Worm (Caenorhabditis elegans) whole organism, late embryonic: ENCODE results near the gene rpl-36.

Experiments used
- C38D4.7 ChIP-seq: fragments of 200-800 bp; sonication (Bioruptor generic); optimal IDR thresholded peaks from 2 replicates; lab custom pipeline; 2018; ENCODE audit warnings: mild to moderate bottlenecking, missing genetic modification characterization, moderate library complexity, missing compliant biosample characterization
- K02D7.2 ChIP-seq: sonication (generic microtip); optimal IDR thresholded peaks from 2 replicates; lab custom pipeline; 2017; ENCODE audit warnings: mild to moderate bottlenecking, missing genetic modification characterization, missing compliant biosample characterization
- K09A11.1 ChIP-seq: sonication (generic microtip); optimal IDR thresholded peaks from 2 replicates; lab custom pipeline; 2017; ENCODE audit warnings: antibody characterized with exemption, mild to moderate bottlenecking, missing genetic modification characterization, missing compliant biosample characterization; ENCODE audit not compliant: insufficient read depth
- ama-1 ChIP-seq: fragments of 150-350 bp; optimal IDR thresholded peaks from 2 replicates; lab custom pipeline; 2014
- ceh-18 ChIP-seq: sonication (generic microtip); optimal IDR thresholded peaks from 2 replicates; lab custom pipeline; 2016; ENCODE audit warnings: missing genetic modification characterization, missing compliant biosample characterization
- ceh-22 ChIP-seq: sonication (generic microtip); optimal IDR thresholded peaks from 2 replicates; lab custom pipeline; 2017; ENCODE audit warnings: missing biosample characterization, missing genetic modification characterization
- ceh-24 ChIP-seq: sonication (generic microtip); optimal IDR thresholded peaks from 2 replicates; lab custom pipeline; 2016; ENCODE audit warnings: mild to moderate bottlenecking, missing genetic modification characterization, missing compliant biosample characterization
- ceh-30 ChIP-seq: fragments of 150-350 bp; optimal IDR thresholded peaks from 2 replicates; lab custom pipeline; 2014; ENCODE audit warnings: missing biosample characterization, missing genetic modification characterization
- ceh-31 ChIP-seq: sonication (generic microtip); optimal IDR thresholded peaks from 2 replicates; lab custom pipeline; 2016; ENCODE audit warnings: missing genetic modification characterization, missing compliant biosample characterization
- ceh-34 ChIP-seq: sonication (generic microtip); optimal IDR thresholded peaks from 2 replicates; lab custom pipeline; 2016; ENCODE audit warnings: mild to moderate bottlenecking, missing genetic modification characterization, missing compliant biosample characterization
- ceh-45 ChIP-seq: fragments of 200-800 bp; sonication (Bioruptor generic); IDR thresholded peaks from 2 replicates; pipeline ENCODE4 v1.3.6; 2022; ENCODE audit warnings: missing genetic modification reagents, missing genetic modification characterization, missing compliant biosample characterization
- ceh-48 ChIP-seq: sonication (generic microtip); optimal IDR thresholded peaks from 2 replicates; lab custom pipeline; 2016; ENCODE audit warnings: missing genetic modification characterization, inconsistent platforms, missing compliant biosample characterization
- elt-2 ChIP-seq: sonication (generic microtip); optimal IDR thresholded peaks from 2 replicates; lab custom pipeline; 2016; ENCODE audit warnings: missing genetic modification reagents, missing genetic modification characterization, missing compliant biosample characterization
- elt-4 ChIP-seq: sonication (generic microtip); optimal IDR thresholded peaks from 2 replicates; lab custom pipeline; 2016; ENCODE audit warnings: missing genetic modification characterization, missing compliant biosample characterization
- fkh-10 ChIP-seq: fragments of 150-350 bp; optimal IDR thresholded peaks from 2 replicates; lab custom pipeline; 2014; ENCODE audit warnings: missing biosample characterization, missing genetic modification reagents, missing genetic modification characterization
- fkh-6 ChIP-seq: sonication (generic microtip); optimal IDR thresholded peaks from 2 replicates; lab custom pipeline; 2016; ENCODE audit warnings: missing genetic modification characterization, missing compliant biosample characterization
- gmeb-2 ChIP-seq: sonication (generic microtip); optimal IDR thresholded peaks from 2 replicates; lab custom pipeline; 2016; ENCODE audit warnings: missing genetic modification characterization, inconsistent platforms, missing compliant biosample characterization
- hlh-13 ChIP-seq: fragments of 200-800 bp; sonication (Bioruptor generic); optimal IDR thresholded peaks from 2 replicates; lab custom pipeline; 2018; ENCODE audit warnings: mild to moderate bottlenecking, missing genetic modification characterization, missing compliant biosample characterization
- lin-11 ChIP-seq: fragments of 200-800 bp; sonication (Bioruptor generic); optimal IDR thresholded peaks from 2 replicates; lab custom pipeline; 2018; ENCODE audit warnings: mild to moderate bottlenecking, missing genetic modification characterization, missing compliant biosample characterization
- nfya-1 ChIP-seq: sonication (generic microtip); optimal IDR thresholded peaks from 2 replicates; lab custom pipeline; 2017; ENCODE audit warnings: missing genetic modification characterization, mild to moderate bottlenecking, missing compliant biosample characterization, antibody characterized with exemption, moderate library complexity
- nhr-11 ChIP-seq: fragments of 150-350 bp; optimal IDR thresholded peaks from 2 replicates; lab custom pipeline; 2014; ENCODE audit warnings: missing biosample characterization, missing genetic modification characterization
- odd-2 ChIP-seq: sonication (generic microtip); optimal IDR thresholded peaks from 2 replicates; lab custom pipeline; 2017; ENCODE audit warnings: antibody characterized with exemption, mild to moderate bottlenecking, missing genetic modification characterization, missing compliant biosample characterization
- pag-3 ChIP-seq: sonication (generic microtip); optimal IDR thresholded peaks from 2 replicates; lab custom pipeline; 2016; ENCODE audit warnings: missing compliant biosample characterization, missing genetic modification characterization, borderline replicate concordance
- pat-9 ChIP-seq: fragments of 200-800 bp; sonication (Bioruptor generic); optimal IDR thresholded peaks from 2 replicates; lab custom pipeline; 2018; ENCODE audit warnings: mild to moderate bottlenecking, missing genetic modification characterization, moderate library complexity, missing compliant biosample characterization
- pax-1 ChIP-seq: fragments of 150-350 bp; optimal IDR thresholded peaks from 2 replicates; lab custom pipeline; 2014; ENCODE audit warnings: missing biosample characterization, missing genetic modification characterization
- pha-2 ChIP-seq: sonication (generic microtip); optimal IDR thresholded peaks from 2 replicates; lab custom pipeline; 2017; ENCODE audit warnings: mild to moderate bottlenecking, missing genetic modification characterization, missing compliant biosample characterization
- pha-4 ChIP-seq: fragments of 150-350 bp; optimal IDR thresholded peaks from 2 replicates; lab custom pipeline; 2018; ENCODE audit warnings: missing biosample characterization, missing genetic modification reagents, missing genetic modification characterization
- pqm-1 ChIP-seq: sonication (generic microtip); optimal IDR thresholded peaks from 2 replicates; lab custom pipeline; 2016; ENCODE audit warnings: missing genetic modification characterization, missing compliant biosample characterization
- pros-1 ChIP-seq: fragments of 150-350 bp; optimal IDR thresholded peaks from 2 replicates; lab custom pipeline; 2014; ENCODE audit warnings: missing biosample characterization, missing genetic modification reagents, missing genetic modification characterization
- ref-2 ChIP-seq: sonication (generic microtip); optimal IDR thresholded peaks from 2 replicates; lab custom pipeline; 2016; ENCODE audit warnings: missing genetic modification characterization, missing compliant biosample characterization
- sdc-2 ChIP-seq: sonication (generic microtip); optimal IDR thresholded peaks from 2 replicates; lab custom pipeline; 2016; ENCODE audit warnings: missing genotype, missing genetic modification characterization, missing compliant biosample characterization
- sox-2 ChIP-seq: fragments of 200-800 bp; sonication (Bioruptor generic); IDR thresholded peaks from 2 replicates; pipeline ENCODE4 v1.3.6; 2022; ENCODE audit warnings: missing genetic modification reagents, missing genetic modification characterization, missing compliant biosample characterization
- syd-9 ChIP-seq: sonication (generic microtip); optimal IDR thresholded peaks from 2 replicates; lab custom pipeline; 2016; ENCODE audit warnings: mild to moderate bottlenecking, missing genetic modification characterization, moderate library complexity, missing compliant biosample characterization
- tbx-2 ChIP-seq: sonication (generic microtip); optimal IDR thresholded peaks from 2 replicates; lab custom pipeline; 2016; ENCODE audit warnings: missing genetic modification characterization, missing compliant biosample characterization
- ttx-3 ChIP-seq: sonication (generic microtip); optimal IDR thresholded peaks from 2 replicates; lab custom pipeline; 2016; ENCODE audit warnings: missing genetic modification reagents, missing genetic modification characterization, missing compliant biosample characterization
- unc-42 ChIP-seq: sonication (generic microtip); optimal IDR thresholded peaks from 2 replicates; lab custom pipeline; 2016; ENCODE audit warnings: missing genotype, missing genetic modification characterization, missing compliant biosample characterization
- unc-55 ChIP-seq: sonication (generic microtip); optimal IDR thresholded peaks from 2 replicates; lab custom pipeline; 2017; ENCODE audit warnings: missing biosample characterization, missing genetic modification reagents, missing genetic modification characterization
- unc-86 ChIP-seq: sonication (generic microtip); optimal IDR thresholded peaks from 2 replicates; lab custom pipeline; 2016; ENCODE audit warnings: missing genetic modification characterization, missing compliant biosample characterization
- ztf-16 ChIP-seq: sonication (generic microtip); optimal IDR thresholded peaks from 2 replicates; lab custom pipeline; 2017; ENCODE audit warnings: missing genetic modification characterization, missing compliant biosample characterization

rpl-36 gene

DNA sequence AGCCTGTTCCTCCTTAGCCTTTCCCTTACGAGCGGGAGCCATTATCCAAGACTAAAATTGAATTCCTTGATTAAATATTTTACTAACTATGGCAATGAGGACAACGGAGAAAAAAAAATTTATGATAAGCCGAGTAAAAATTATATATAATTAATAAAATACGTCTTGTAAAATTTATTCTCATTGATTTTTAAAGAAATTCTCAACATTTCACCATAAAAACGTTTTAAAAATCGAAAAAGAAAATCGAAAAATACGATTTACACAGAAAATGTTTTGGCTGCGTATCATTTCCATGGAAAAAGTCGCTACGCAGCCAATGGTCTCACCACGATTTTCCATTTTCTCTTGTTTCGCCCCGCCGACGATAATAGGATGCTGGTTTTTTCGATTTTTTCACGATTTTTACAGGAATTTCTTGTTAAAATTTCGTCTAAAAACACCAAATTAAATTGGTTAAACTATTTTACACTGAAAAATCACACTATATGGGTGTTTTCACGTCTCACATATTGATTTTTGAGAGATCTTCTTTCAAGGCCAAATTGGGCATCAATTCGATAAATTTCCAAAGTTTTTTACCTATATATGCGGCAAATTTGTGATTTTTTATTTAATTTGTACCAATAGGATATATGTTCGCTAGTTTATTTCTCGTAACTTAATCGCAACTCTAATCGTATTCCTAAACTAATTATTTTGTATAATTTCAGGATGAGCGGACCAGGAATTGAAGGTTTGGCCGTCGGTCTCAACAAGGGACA, at the start of gene rpl-36, which contains the start of gene rps-14:
Gene rpl-36 (plus strand): TSS at position 714 of the 764 bp plus-strand sequence.
Gene rps-14 (minus strand): TSS at position 51 of the 764 bp plus-strand sequence.
- TF ChIP-seq syd-9 (no peak), ceh-30 (tag; lab: Kevin White, UChicago) (peak; percentile 14), odd-2 (tag; lab: Kevin White, UChicago) (no peak), ttx-3 (tag; lab: Kevin White, UChicago) (no peak), pha-2 (tag; lab: Kevin White, UChicago) (no peak), pha-4 (tag; lab: Kevin White, UChicago) (no peak), ama-1 (no peak), tbx-2 (tag; lab: Kevin White, UChicago) (peak; percentile 18), ref-2 (peak; percentile 2), ceh-22 (tag; lab: Kevin White, UChicago) (no peak), ztf-16 (no peak), ceh-31 (tag; lab: Kevin White, UChicago) (peak; percentile 46), ceh-34 (tag; lab: Kevin White, UChicago) (peak; percentile 13), K02D7.2 (tag; lab: Kevin White, UChicago) (no peak), lin-11 (no peak), ceh-18 (tag; lab: Kevin White, UChicago) (peak; percentile 27), elt-2 (tag; lab: Kevin White, UChicago) (no peak), pax-1 (tag; lab: Kevin White, UChicago) (peak; percentile 81), unc-86 (peak; percentile 26), sdc-2 (tag; lab: Kevin White, UChicago) (no peak), sox-2 (0 out of 2 replicates have a peak, but pooled peaks have one; percentile 33), pros-1 (tag; lab: Kevin White, UChicago) (no peak), nhr-11 (tag; lab: Kevin White, UChicago) (no peak), unc-42 (tag; lab: Kevin White, UChicago) (peak; percentile 64), elt-4 (no peak), pqm-1 (tag; lab: Kevin White, UChicago) (no peak), nfya-1 (tag; lab: Kevin White, UChicago) (peak; percentile 87), fkh-6 (tag; lab: Kevin White, UChicago) (no peak), pag-3 (tag; lab: Kevin White, UChicago) (no peak)

DNA sequence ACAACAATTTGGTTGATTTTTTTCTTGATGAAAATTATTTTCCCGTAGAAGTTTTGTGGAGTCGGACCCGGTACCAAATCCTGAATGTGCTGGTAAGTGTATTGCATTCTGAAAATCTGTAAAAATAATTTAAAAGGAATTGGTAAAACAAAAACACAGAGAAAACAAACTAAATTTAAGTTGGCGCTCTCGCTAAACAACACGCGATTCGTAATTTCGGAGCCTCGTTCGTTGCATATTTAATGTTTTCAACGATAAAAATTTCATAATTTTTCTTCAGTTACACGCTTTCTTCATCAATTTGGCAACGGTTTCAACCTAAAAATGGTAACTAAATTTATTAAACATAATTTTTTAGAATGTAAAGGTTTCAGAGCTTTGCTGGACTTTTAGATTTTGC, 46.5 kb upstream of the rpl-36 start, which contains the start of the genes pot-1 and ggtb-1:
Gene pot-1 (minus strand): TSS at position 120 of the 400 bp plus-strand sequence.
Gene ggtb-1 (plus strand): TSS at position 208 of the 400 bp plus-strand sequence.
- TF ChIP-seq sdc-2 (tag; lab: Kevin White, UChicago) (no peak), pat-9 (tag; lab: Kevin White, UChicago) (no peak), fkh-10 (GFP tag; lab: Kevin White, UChicago) (no peak), ceh-45 (GFP tag; lab: Robert Waterston, UW) (no peak), hlh-13 (GFP tag; lab: Kevin White, UChicago) (no peak), ceh-48 (tag; lab: Kevin White, UChicago) (no peak), ceh-18 (tag; lab: Kevin White, UChicago) (no peak), pha-2 (tag; lab: Kevin White, UChicago) (no peak), ref-2 (no peak), ceh-24 (tag; lab: Kevin White, UChicago) (no peak), unc-55 (GFP tag; lab: Kevin White, UChicago) (no peak), C38D4.7 (GFP tag; lab: Kevin White, UChicago) (no peak), elt-4 (no peak), K09A11.1 (no peak), nfya-1 (tag; lab: Kevin White, UChicago) (no peak), gmeb-2 (no peak)
